Worm (Caenorhabditis elegans) whole organism, L2 larva: ENCODE data around the gene C31G12.3.

Source experiments
- R02D3.7 ChIP-seq: fragments of 150-350 bp; optimal IDR thresholded peaks from 2 replicates; lab custom pipeline; 2014; ENCODE audit warnings: missing biosample characterization, missing genetic modification characterization
- crh-2 ChIP-seq: sonication (generic microtip); optimal IDR thresholded peaks from 2 replicates; lab custom pipeline; 2017; ENCODE audit warnings: missing biosample characterization, missing genetic modification characterization
- egl-27 ChIP-seq: sonication (generic microtip); optimal IDR thresholded peaks from 3 replicates; lab custom pipeline; 2017; ENCODE audit warnings: missing biosample characterization, missing genetic modification reagents, missing genetic modification characterization
- elt-1 ChIP-seq: fragments of 150-350 bp; optimal IDR thresholded peaks from 2 replicates; lab custom pipeline; 2014; ENCODE audit warnings: missing biosample characterization, missing genetic modification characterization
- lin-11 ChIP-seq: fragments of 150-350 bp; sonication (generic microtip); optimal IDR thresholded peaks from 2 replicates; lab custom pipeline; 2014; ENCODE audit warnings: missing biosample characterization, missing genetic modification characterization, inconsistent platforms, mixed read lengths
- lsy-2 ChIP-seq, 2 experiments: fragments of 150-350 bp in 1 of 2; sonication (generic microtip) in 1 of 2; optimal IDR thresholded peaks; 2 replicates each; lab custom pipeline; 2014 to 2017; ENCODE audit warnings: missing biosample characterization in 2 of 2, missing genetic modification characterization in 2 of 2
- nhr-23 ChIP-seq: fragments of 150-350 bp; optimal IDR thresholded peaks from 2 replicates; lab custom pipeline; 2014; ENCODE audit warnings: missing biosample characterization, missing genetic modification reagents, missing genetic modification characterization
- nhr-77 ChIP-seq: fragments of 150-350 bp; optimal IDR thresholded peaks from 2 replicates; lab custom pipeline; 2014; ENCODE audit warnings: missing biosample characterization, missing genetic modification characterization
- skn-1 ChIP-seq: sonication (generic microtip); optimal IDR thresholded peaks from 2 replicates; lab custom pipeline; 2017; ENCODE audit warnings: missing biosample characterization, missing genetic modification characterization
- snpc-4 ChIP-seq: fragments of 150-350 bp; optimal IDR thresholded peaks from 2 replicates; lab custom pipeline; 2014; ENCODE audit warnings: missing biosample characterization, missing genetic modification characterization
- ztf-11 ChIP-seq: sonication (generic microtip); optimal IDR thresholded peaks from 2 replicates; lab custom pipeline; 2017; ENCODE audit warnings: missing biosample characterization, missing genetic modification characterization

ce11 chrV:18143445-18143844 lies 41.6 kb upstream of the C31G12.3 start, which contains the start of gene Y37H2A.14:
- TF ChIP-seq crh-2 (tag; lab: Kevin White, UChicago) (no peak), R02D3.7 (no peak), nhr-23 (tag; lab: Kevin White, UChicago) (no peak), lsy-2 (tag; optimal IDR thresholded peaks at IDR 0.05; lab: Kevin White, UChicago) (no peak), snpc-4 (tag; lab: Kevin White, UChicago) (no peak), egl-27 (tag; lab: Kevin White, UChicago) (no peak), skn-1 (tag; lab: Kevin White, UChicago) (no peak), ztf-11 (tag; lab: Kevin White, UChicago) (no peak), lin-11 (tag; lab: Kevin White, UChicago) (no peak), elt-1 (tag; lab: Kevin White, UChicago) (no peak), nhr-77 (tag; lab: Kevin White, UChicago) (no peak)
